Fruit fly (Drosophila melanogaster): ENCODE data around the gene CG31219.

The CG31219 gene

DNA sequence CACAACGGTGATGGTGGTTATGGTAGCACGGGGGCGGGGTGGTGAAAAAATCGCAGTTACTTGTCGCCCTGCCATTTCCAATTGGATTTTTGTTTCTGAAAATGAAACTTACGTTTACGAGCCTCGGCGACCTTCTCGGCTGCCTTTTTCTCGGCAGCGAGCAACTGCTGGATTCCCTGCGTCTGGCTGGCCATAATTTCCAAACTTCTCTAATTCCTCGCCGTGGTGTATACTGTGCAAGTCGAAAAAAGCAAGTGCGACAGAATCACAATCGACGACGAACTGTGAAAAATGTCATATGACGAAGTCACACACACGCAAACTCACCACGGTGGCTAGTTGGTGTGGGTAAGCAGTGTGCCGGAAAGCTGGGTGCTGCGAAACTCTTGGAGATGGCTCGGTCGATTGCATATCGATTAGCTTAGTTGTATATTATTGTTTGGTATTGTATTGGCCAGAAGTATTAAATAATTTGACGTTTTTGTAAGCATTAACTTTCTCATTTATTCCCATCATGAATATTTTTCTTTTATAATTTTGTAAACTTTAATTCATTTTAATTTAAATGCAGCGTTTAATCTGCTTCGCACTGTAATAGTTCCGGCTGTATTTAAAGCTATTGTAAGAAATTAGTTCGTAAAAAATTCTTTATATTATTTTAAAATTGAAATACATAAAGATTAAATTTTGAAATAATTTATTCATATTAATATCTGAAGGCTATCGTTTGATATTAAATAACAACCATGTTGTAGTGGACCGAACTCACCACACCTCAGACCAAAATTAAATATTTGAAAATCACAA, 6.5 kb upstream of the CG31219 start, which contains the start of gene Vha13 (continued):
- peak; percentile 63 for TF ChIP-seq Sp1 (GFP tag; optimal IDR thresholded peaks at IDR 0.05)
- TF ChIP-seq fru (GFP tag; optimal IDR thresholded peaks at IDR 0.05) = peak; percentile 83
- TF ChIP-seq Mio (GFP tag; optimal IDR thresholded peaks at IDR 0.05) = no peak

- TF ChIP-seq Hr83 (GFP tag; optimal IDR thresholded peaks at IDR 0.05; ENCODE audit: poor library complexity, severe bottlenecking) (peak; percentile 42), dl (GFP tag; optimal IDR thresholded peaks at IDR 0.05; ENCODE audit: insufficient read depth in 1 of 2, partially characterized antibody in 2 of 2) (no peak), HLH106 (tag; optimal IDR thresholded peaks at IDR 0.05) (peak; percentile 7)
These were observed 6.0 kb upstream of the CG31219 start, which contains the start of gene Nup58 for dm6 chr3R:19644901-19645204. Nup58 (plus strand) TSS chr3R:19645026.

- peak; percentile 33 for TF ChIP-seq rgr (GFP tag; optimal IDR thresholded peaks at IDR 0.05)
- no peak for TF ChIP-seq tai (GFP tag; optimal IDR thresholded peaks at IDR 0.05)
- TF ChIP-seq fru (GFP tag; optimal IDR thresholded peaks at IDR 0.05) = peak; percentile 2
- TF ChIP-seq Hr83 (GFP tag; optimal IDR thresholded peaks at IDR 0.05; ENCODE audit: poor library complexity, severe bottlenecking) = peak; percentile 28
- peak; percentile 26 for TF ChIP-seq HLH106 (tag; optimal IDR thresholded peaks at IDR 0.05)
- TF ChIP-seq br (GFP tag; optimal IDR thresholded peaks at IDR 0.05) = peak; percentile 49
- TF ChIP-seq foxo (GFP tag; optimal IDR thresholded peaks at IDR 0.05) = peak in 1 of 2 experiments; percentile 32
- TF ChIP-seq Mio (GFP tag; optimal IDR thresholded peaks at IDR 0.05) = no peak
- no peak for TF ChIP-seq Vsx2 (GFP tag; optimal IDR thresholded peaks at IDR 0.05; ENCODE audit: partially characterized antibody)
These were observed 2.4 kb upstream of the CG31219 start, which contains the start of the genes CG6195 and CG31220 for dm6 chr3R:19648289-19648916. CG6195 (minus strand) TSS chr3R:19648410. CG31220 (plus strand) TSS chr3R:19648487.

dm6 chr3R:19656455-19656854, 5.6 kb downstream of the CG31219 start:
- TF ChIP-seq Sp1 (GFP tag; optimal IDR thresholded peaks at IDR 0.05) (no peak), Dif (GFP tag; optimal IDR thresholded peaks at IDR 0.05; ENCODE audit: partially characterized antibody) (peak; percentile 12), pan (optimal IDR thresholded peaks at IDR 0.05) (no peak), jim (GFP tag; optimal IDR thresholded peaks at IDR 0.05) (no peak), Vsx2 (GFP tag; optimal IDR thresholded peaks at IDR 0.05; ENCODE audit: partially characterized antibody) (peak; percentile 60), br (GFP tag; optimal IDR thresholded peaks at IDR 0.05) (no peak), Mio (GFP tag; optimal IDR thresholded peaks at IDR 0.05) (no peak)

DNA sequence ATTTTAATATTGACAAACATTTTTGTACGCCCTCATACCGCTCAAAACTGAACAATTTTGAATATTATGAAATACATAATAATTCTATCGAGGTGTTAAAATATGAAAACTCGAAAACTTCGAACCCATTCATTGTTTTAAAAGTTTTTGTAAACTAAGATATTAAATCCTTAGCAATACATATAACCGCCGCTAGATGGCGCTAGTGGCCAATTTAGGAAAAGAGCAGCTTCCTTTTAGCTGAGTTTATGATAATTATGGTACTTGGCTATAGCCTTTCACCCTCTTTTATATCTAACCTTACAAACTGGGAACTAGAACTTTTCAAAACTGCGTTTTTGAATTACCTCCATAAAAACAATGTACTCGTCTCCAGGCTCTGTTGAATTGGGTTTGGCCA, 6.4 kb downstream of the CG31219 start:
- no peak for TF ChIP-seq lola (GFP tag; optimal IDR thresholded peaks at IDR 0.05)
- TF ChIP-seq Jra (GFP tag; optimal IDR thresholded peaks at IDR 0.05) = no peak
- TF ChIP-seq Hr83 (GFP tag; optimal IDR thresholded peaks at IDR 0.05; ENCODE audit: poor library complexity, severe bottlenecking) = no peak

- TF ChIP-seq sage (GFP tag; optimal IDR thresholded peaks at IDR 0.05) = no peak
- no peak for TF ChIP-seq h (GFP tag; optimal IDR thresholded peaks at IDR 0.05)
- no peak for TF ChIP-seq Hnf4 (GFP tag; optimal IDR thresholded peaks at IDR 0.05)
- TF ChIP-seq Sp1 (GFP tag; optimal IDR thresholded peaks at IDR 0.05) = no peak
- TF ChIP-seq fru (GFP tag; optimal IDR thresholded peaks at IDR 0.05) = no peak
- TF ChIP-seq Hr83 (GFP tag; optimal IDR thresholded peaks at IDR 0.05; ENCODE audit: poor library complexity, severe bottlenecking) = no peak
- no peak for TF ChIP-seq rgr (GFP tag; optimal IDR thresholded peaks at IDR 0.05)
- no peak for TF ChIP-seq OdsH (GFP tag; optimal IDR thresholded peaks at IDR 0.05)
- no peak for TF ChIP-seq foxo (GFP tag; optimal IDR thresholded peaks at IDR 0.05)
- no peak for TF ChIP-seq tai (GFP tag; optimal IDR thresholded peaks at IDR 0.05)
- no peak for TF ChIP-seq Dfd (GFP tag; optimal IDR thresholded peaks at IDR 0.05)
- no peak for TF ChIP-seq lola (GFP tag; optimal IDR thresholded peaks at IDR 0.05)
- no peak for TF ChIP-seq psq (GFP tag; optimal IDR thresholded peaks at IDR 0.05)
- no peak for TF ChIP-seq GATAd (GFP tag; optimal IDR thresholded peaks at IDR 0.05)
- TF ChIP-seq HLH106 (tag; optimal IDR thresholded peaks at IDR 0.05) = no peak
These were observed 6.9 kb downstream of the CG31219 start, which contains the start of gene CG6184 for dm6 chr3R:19657766-19658165. CG6184 (minus strand) TSS chr3R:19657866.

DNA sequence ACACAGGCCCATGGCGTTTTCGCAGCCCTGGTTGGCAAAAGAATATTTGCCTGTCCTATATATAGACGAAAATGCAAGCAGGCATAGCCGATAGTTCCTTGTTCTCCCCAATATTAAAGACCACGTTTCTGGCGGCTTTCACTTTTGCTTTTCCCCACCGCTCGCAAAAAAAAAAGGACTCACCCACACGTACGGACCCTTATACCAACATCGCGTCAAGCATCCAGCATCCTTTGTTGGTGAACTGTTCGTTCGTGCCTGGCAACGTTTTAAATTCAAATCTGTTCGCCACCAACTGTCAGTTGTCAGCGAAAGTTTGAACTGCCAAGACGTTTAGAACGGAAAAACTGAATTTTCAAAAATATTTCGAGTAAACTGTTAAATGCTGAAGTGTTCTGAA, 8.6 kb downstream of the CG31219 start, which contains the start of gene ort:
Gene ort (plus strand): TSS at position 301 of the 400 bp plus-strand sequence.
- TF ChIP-seq pan (optimal IDR thresholded peaks at IDR 0.05) (no peak), rgr (GFP tag; optimal IDR thresholded peaks at IDR 0.05) (no peak), Hnf4 (GFP tag; optimal IDR thresholded peaks at IDR 0.05) (no peak), GATAd (GFP tag; optimal IDR thresholded peaks at IDR 0.05) (no peak)

All from whole organism, wandering third instar larva.